Fruit fly (Drosophila melanogaster): ENCODE results near the gene CG13071.
A peak's percentile ranks its signal among the peaks of the same experiment; 100 is the strongest.

The CG13071 gene

dm6 chr3L:16228659-16229205 is 33.8 kb upstream of the CG13071 start, which contains the start of gene Tmx3:
Gene Tmx3, plus strand, starts transcription at chr3L:16229100.
- TF ChIP-seq HLH106 (tag; optimal IDR thresholded peaks at IDR 0.05): peak; percentile 91
- peak; percentile 82 for TF ChIP-seq h (GFP tag; optimal IDR thresholded peaks at IDR 0.05)
- TF ChIP-seq dsf (GFP tag; optimal IDR thresholded peaks at IDR 0.05; ENCODE audit: borderline replicate concordance): peak; percentile 58
- peak; percentile 72 for TF ChIP-seq GATAd (GFP tag; optimal IDR thresholded peaks at IDR 0.05)
- no peak for TF ChIP-seq lola (GFP tag; optimal IDR thresholded peaks at IDR 0.05)
- no peak for TF ChIP-seq Dif (GFP tag; optimal IDR thresholded peaks at IDR 0.05; ENCODE audit: partially characterized antibody)
- no peak for TF ChIP-seq pan (optimal IDR thresholded peaks at IDR 0.05)
- peak; percentile 87 for TF ChIP-seq rgr (GFP tag; optimal IDR thresholded peaks at IDR 0.05)
- peak; percentile 69 for TF ChIP-seq ey (GFP tag; optimal IDR thresholded peaks at IDR 0.05)
- TF ChIP-seq Mio (GFP tag; optimal IDR thresholded peaks at IDR 0.05): no peak
- no peak for TF ChIP-seq Vsx2 (GFP tag; optimal IDR thresholded peaks at IDR 0.05; ENCODE audit: partially characterized antibody)
- peak; percentile 71 for TF ChIP-seq CG9705 (GFP tag; optimal IDR thresholded peaks at IDR 0.05)
- no peak for TF ChIP-seq usp (GFP tag; optimal IDR thresholded peaks at IDR 0.05)
- no peak for TF ChIP-seq Dfd (GFP tag; optimal IDR thresholded peaks at IDR 0.05)
- no peak for TF ChIP-seq Rel (GFP tag; optimal IDR thresholded peaks at IDR 0.05)
- TF ChIP-seq Rel (tag; optimal IDR thresholded peaks at IDR 0.05): peak; percentile 68
- TF ChIP-seq dmrt93B (GFP tag; optimal IDR thresholded peaks at IDR 0.05): peak; percentile 73
- peak; percentile 68 for TF ChIP-seq woc (GFP tag; optimal IDR thresholded peaks at IDR 0.05)
- TF ChIP-seq CG32264 (GFP tag; optimal IDR thresholded peaks at IDR 0.05): no peak
- no peak for TF ChIP-seq N (GFP tag; optimal IDR thresholded peaks at IDR 0.05)
- TF ChIP-seq Hr83 (GFP tag; optimal IDR thresholded peaks at IDR 0.05; ENCODE audit: poor library complexity, severe bottlenecking): peak; percentile 86
- TF ChIP-seq CrebA (GFP tag; optimal IDR thresholded peaks at IDR 0.05; ENCODE audit: borderline replicate concordance): no peak
- peak; percentile 57 for TF ChIP-seq Jra (GFP tag; optimal IDR thresholded peaks at IDR 0.05)
- TF ChIP-seq foxo (GFP tag; optimal IDR thresholded peaks at IDR 0.05): peak in 1 of 2 experiments; percentile 93
- no peak for TF ChIP-seq dl (GFP tag; optimal IDR thresholded peaks at IDR 0.05; ENCODE audit: insufficient read depth in 1 of 2, partially characterized antibody in 2 of 2)
- peak; percentile 82 for TF ChIP-seq Hnf4 (GFP tag; optimal IDR thresholded peaks at IDR 0.05)
- TF ChIP-seq brk (GFP tag; optimal IDR thresholded peaks at IDR 0.05): peak; percentile 82
- peak; percentile 63 for TF ChIP-seq br (GFP tag; optimal IDR thresholded peaks at IDR 0.05)
- TF ChIP-seq sv (GFP tag; optimal IDR thresholded peaks at IDR 0.05): peak; percentile 72
- TF ChIP-seq Sp1 (GFP tag; optimal IDR thresholded peaks at IDR 0.05): peak; percentile 87
- no peak for TF ChIP-seq sage (GFP tag; optimal IDR thresholded peaks at IDR 0.05)
- peak; percentile 82 for TF ChIP-seq OdsH (GFP tag; optimal IDR thresholded peaks at IDR 0.05)
- no peak for TF ChIP-seq Hr78 (GFP tag; optimal IDR thresholded peaks at IDR 0.05)
- TF ChIP-seq Abd-B (GFP tag; optimal IDR thresholded peaks at IDR 0.05): no peak
- TF ChIP-seq fru (GFP tag; optimal IDR thresholded peaks at IDR 0.05): peak; percentile 78
- peak; percentile 85 for TF ChIP-seq psq (GFP tag; optimal IDR thresholded peaks at IDR 0.05)
- peak; percentile 22 for TF ChIP-seq jim (GFP tag; optimal IDR thresholded peaks at IDR 0.05)
- TF ChIP-seq tai (GFP tag; optimal IDR thresholded peaks at IDR 0.05): no peak
- TF ChIP-seq Myc (optimal IDR thresholded peaks at IDR 0.05): peak; percentile 25

DNA sequence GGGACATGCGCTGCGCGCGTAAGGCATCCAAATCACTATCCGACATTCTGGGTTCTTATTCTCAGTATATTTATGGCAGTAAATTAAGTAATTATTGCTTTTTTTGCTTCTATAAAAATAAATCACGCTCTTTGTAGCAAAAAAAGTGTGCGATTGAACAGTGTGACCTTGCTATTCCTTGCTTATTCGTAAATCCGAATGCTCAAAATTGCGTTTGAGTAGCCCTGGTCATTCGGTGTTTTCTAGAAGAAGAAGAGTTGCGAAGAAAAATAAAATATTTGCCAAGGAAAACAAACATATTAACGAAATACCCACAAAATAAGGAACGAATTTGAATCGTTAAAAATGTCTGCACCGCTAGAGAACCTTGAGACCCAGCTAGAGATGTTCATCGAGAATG is 30.7 kb upstream of the CG13071 start, which contains the start of the genes PDCD-5 and MED10:
TSS of gene PDCD-5 (minus strand) at position 182 of the 400 bp plus-strand sequence.
TSS of gene MED10 (plus strand) at position 228 of the 400 bp plus-strand sequence.
- TF ChIP-seq Dfd (GFP tag; optimal IDR thresholded peaks at IDR 0.05): no peak
- no peak for TF ChIP-seq Hnf4 (GFP tag; optimal IDR thresholded peaks at IDR 0.05)
- TF ChIP-seq Mio (GFP tag; optimal IDR thresholded peaks at IDR 0.05): no peak
- peak; percentile 12 for TF ChIP-seq rgr (GFP tag; optimal IDR thresholded peaks at IDR 0.05)
- no peak for TF ChIP-seq fru (GFP tag; optimal IDR thresholded peaks at IDR 0.05)
- peak; percentile 39 for TF ChIP-seq Sp1 (GFP tag; optimal IDR thresholded peaks at IDR 0.05)
- TF ChIP-seq Hr78 (GFP tag; optimal IDR thresholded peaks at IDR 0.05): no peak
- peak; percentile 29 for TF ChIP-seq Myc (optimal IDR thresholded peaks at IDR 0.05)
- TF ChIP-seq pan (optimal IDR thresholded peaks at IDR 0.05): no peak
- TF ChIP-seq OdsH (GFP tag; optimal IDR thresholded peaks at IDR 0.05): peak; percentile 3
- TF ChIP-seq Dif (GFP tag; optimal IDR thresholded peaks at IDR 0.05; ENCODE audit: partially characterized antibody): peak; percentile 0
- no peak for TF ChIP-seq dmrt93B (GFP tag; optimal IDR thresholded peaks at IDR 0.05)
- no peak for TF ChIP-seq sv (GFP tag; optimal IDR thresholded peaks at IDR 0.05)
- no peak for TF ChIP-seq Rel (GFP tag; optimal IDR thresholded peaks at IDR 0.05)
- peak; percentile 65 for TF ChIP-seq Rel (tag; optimal IDR thresholded peaks at IDR 0.05)
- peak; percentile 39 for TF ChIP-seq HLH106 (tag; optimal IDR thresholded peaks at IDR 0.05)
- no peak for TF ChIP-seq Jra (GFP tag; optimal IDR thresholded peaks at IDR 0.05)
- TF ChIP-seq Hr83 (GFP tag; optimal IDR thresholded peaks at IDR 0.05; ENCODE audit: poor library complexity, severe bottlenecking): peak; percentile 30
